Worm (Caenorhabditis elegans) whole organism, L4 larva: Measurements from ENCODE around the gene F36A4.1.

ENCODE experiments used
- T20F7.1 ChIP-seq: fragments of 200-800 bp; sonication (Bioruptor generic); optimal IDR thresholded peaks from 2 replicates; lab custom pipeline; 2018; ENCODE audit warnings: mild to moderate bottlenecking, missing genetic modification characterization, missing compliant biosample characterization
- T26A8.4 ChIP-seq: fragments of 200-800 bp; sonication (Bioruptor generic); IDR thresholded peaks from 2 replicates; pipeline ENCODE4 v1.3.6; 2022; ENCODE audit warnings: missing genetic modification characterization, missing compliant biosample characterization
- Y5F2A.4 ChIP-seq: fragments of 200-800 bp; sonication (Bioruptor generic); optimal IDR thresholded peaks from 2 replicates; lab custom pipeline; 2018; ENCODE audit warnings: mild to moderate bottlenecking, missing genetic modification characterization, missing compliant biosample characterization
- Y75B8A.6 ChIP-seq: fragments of 200-800 bp; sonication (Bioruptor generic); IDR thresholded peaks from 2 replicates; pipeline ENCODE4 v1.3.6; 2022; ENCODE audit warnings: missing genetic modification reagents, missing genetic modification characterization, missing compliant biosample characterization
- ZK337.2 ChIP-seq: fragments of 200-800 bp; sonication (Bioruptor generic); IDR thresholded peaks from 2 replicates; pipeline ENCODE4 v1.3.6; 2022; ENCODE audit warnings: missing genetic modification reagents, missing genetic modification characterization, missing compliant biosample characterization
- ama-1 ChIP-seq: fragments of 150-350 bp; optimal IDR thresholded peaks from 2 replicates; lab custom pipeline; 2014; ENCODE audit warnings: inconsistent platforms, mixed read lengths
- ceh-32 ChIP-seq: sonication (generic microtip); optimal IDR thresholded peaks from 2 replicates; lab custom pipeline; 2016; ENCODE audit warnings: mild to moderate bottlenecking, missing genetic modification characterization, missing compliant biosample characterization; ENCODE audit not compliant: poor library complexity
- ceh-44 ChIP-seq: fragments of 200-800 bp; sonication (Bioruptor generic); IDR thresholded peaks from 2 replicates; pipeline ENCODE4 v1.3.6; 2022; ENCODE audit warnings: missing genetic modification reagents, missing genetic modification characterization, missing compliant biosample characterization
- cey-2 ChIP-seq: sonication (generic microtip); optimal IDR thresholded peaks from 3 replicates; lab custom pipeline; 2017; ENCODE audit warnings: missing genetic modification characterization, mild to moderate bottlenecking, missing compliant biosample characterization, antibody characterized with exemption, borderline replicate concordance; ENCODE audit not compliant: insufficient read depth
- daf-16 ChIP-seq, 3 experiments: sonication (generic microtip); optimal IDR thresholded peaks; 2 replicates each; lab custom pipeline; 2016 to 2017; ENCODE audit warnings: missing genetic modification characterization in 3 of 3, missing genetic modification reagents in 3 of 3, mild to moderate bottlenecking in 2 of 3, missing compliant biosample characterization in 2 of 3, missing biosample characterization in 1 of 3, moderate library complexity in 1 of 3
- dmd-6 ChIP-seq: fragments of 200-800 bp; sonication (Bioruptor generic); IDR thresholded peaks from 2 replicates; pipeline ENCODE4 v1.3.6; 2022; ENCODE audit warnings: missing genetic modification reagents, missing genetic modification characterization, missing compliant biosample characterization
- duxl-1 ChIP-seq: sonication (generic microtip); optimal IDR thresholded peaks from 2 replicates; lab custom pipeline; 2016; ENCODE audit warnings: mild to moderate bottlenecking, missing genetic modification characterization, moderate library complexity, missing compliant biosample characterization; ENCODE audit not compliant: poor library complexity
- dve-1 ChIP-seq: sonication (generic microtip); optimal IDR thresholded peaks from 2 replicates; lab custom pipeline; 2017; ENCODE audit warnings: antibody characterized with exemption, mild to moderate bottlenecking, missing genetic modification characterization, missing compliant biosample characterization; ENCODE audit not compliant: insufficient read depth
- fos-1 ChIP-seq: fragments of 150-350 bp; optimal IDR thresholded peaks from 2 replicates; lab custom pipeline; 2014; ENCODE audit warnings: missing biosample characterization, missing genetic modification characterization
- hif-1 ChIP-seq, 2 experiments: sonication (generic microtip); optimal IDR thresholded peaks; 2 replicates each; lab custom pipeline; 2016 to 2017; ENCODE audit warnings: missing compliant biosample characterization in 2 of 2, missing genetic modification characterization in 2 of 2, missing genetic modification reagents in 2 of 2, missing genotype in 2 of 2, mild to moderate bottlenecking in 1 of 2
- hlh-11 ChIP-seq: fragments of 200-800 bp; sonication (Bioruptor generic); optimal IDR thresholded peaks from 2 replicates; lab custom pipeline; 2018; ENCODE audit warnings: mild to moderate bottlenecking, missing genetic modification characterization, missing compliant biosample characterization
- hmg-1.1 ChIP-seq: fragments of 200-800 bp; sonication (Bioruptor generic); IDR thresholded peaks from 2 replicates; pipeline ENCODE4 v1.3.6; 2022; ENCODE audit warnings: missing genetic modification reagents, missing genetic modification characterization, missing compliant biosample characterization
- jun-1 ChIP-seq: fragments of 150-350 bp; optimal IDR thresholded peaks from 2 replicates; lab custom pipeline; 2014; ENCODE audit warnings: missing biosample characterization, missing genetic modification reagents, missing genetic modification characterization
- lim-7 ChIP-seq: fragments of 200-800 bp; sonication (Bioruptor generic); IDR thresholded peaks from 2 replicates; pipeline ENCODE4 v1.3.6; 2022; ENCODE audit warnings: missing genetic modification characterization, missing compliant biosample characterization
- lin-1 ChIP-seq: fragments of 200-800 bp; sonication (Bioruptor generic); IDR thresholded peaks from 2 replicates; pipeline ENCODE4 v1.3.6; 2022; ENCODE audit warnings: missing genetic modification reagents, missing genetic modification characterization, missing compliant biosample characterization
- lin-15B ChIP-seq: fragments of 150-350 bp; sonication (generic microtip); optimal IDR thresholded peaks from 3 replicates; lab custom pipeline; 2014; ENCODE audit warnings: missing biosample characterization, missing genetic modification characterization
- lin-38 ChIP-seq: fragments of 200-800 bp; sonication (Bioruptor generic); IDR thresholded peaks from 2 replicates; pipeline ENCODE4 v1.3.6; 2022; ENCODE audit warnings: missing genetic modification reagents, missing genetic modification characterization, missing compliant biosample characterization
- lsy-2 ChIP-seq, 2 experiments: fragments of 150-350 bp in 1 of 2; sonication (generic microtip) in 1 of 2; optimal IDR thresholded peaks; 2 replicates each; lab custom pipeline; 2014 to 2017; ENCODE audit warnings: missing biosample characterization in 2 of 2, missing genetic modification characterization in 2 of 2
- madf-5 ChIP-seq, 2 experiments: fragments of 200-800 bp; sonication (Bioruptor generic); IDR thresholded peaks; 2 replicates each; pipeline ENCODE4 v1.3.6; 2022; ENCODE audit warnings: missing compliant biosample characterization in 2 of 2, missing genetic modification characterization in 2 of 2
- mdl-1 ChIP-seq, 2 experiments: fragments of 150-350 bp in 1 of 2; sonication (generic microtip) in 1 of 2; optimal IDR thresholded peaks; 2 replicates each; lab custom pipeline; 2014 to 2017; ENCODE audit warnings: missing biosample characterization in 2 of 2, missing genetic modification characterization in 2 of 2
- mdt-29 ChIP-seq: fragments of 200-800 bp; sonication (Bioruptor generic); IDR thresholded peaks from 2 replicates; pipeline ENCODE4 v1.3.6; 2022; ENCODE audit warnings: missing genetic modification reagents, missing genetic modification characterization, missing compliant biosample characterization
- mep-1 ChIP-seq: fragments of 150-350 bp; sonication (generic microtip); optimal IDR thresholded peaks from 3 replicates; lab custom pipeline; 2014; ENCODE audit warnings: missing biosample characterization, missing genetic modification characterization
- mxl-2 ChIP-seq: fragments of 200-800 bp; sonication (Bioruptor generic); conservative IDR thresholded peaks from 2 replicates; pipeline ENCODE4 v1.3.6; 2022; ENCODE audit warnings: missing genetic modification reagents, missing genetic modification characterization, missing compliant biosample characterization
- nhr-28 ChIP-seq: fragments of 150-350 bp; optimal IDR thresholded peaks from 2 replicates; lab custom pipeline; 2014; ENCODE audit warnings: missing biosample characterization, missing genetic modification characterization
- nhr-48 ChIP-seq: sonication (generic microtip); optimal IDR thresholded peaks from 2 replicates; lab custom pipeline; 2016; ENCODE audit warnings: mild to moderate bottlenecking, missing genetic modification characterization, missing compliant biosample characterization
- nhr-77 ChIP-seq: fragments of 150-350 bp; optimal IDR thresholded peaks from 2 replicates; lab custom pipeline; 2014; ENCODE audit warnings: missing biosample characterization, missing genetic modification characterization
- pqm-1 ChIP-seq: sonication (generic microtip); optimal IDR thresholded peaks from 2 replicates; lab custom pipeline; 2017; ENCODE audit warnings: missing biosample characterization, missing genetic modification characterization
- snpc-1.2 ChIP-seq: fragments of 200-800 bp; sonication (Bioruptor generic); IDR thresholded peaks from 2 replicates; pipeline ENCODE4 v1.3.6; 2022; ENCODE audit warnings: missing genetic modification reagents, missing genetic modification characterization, missing compliant biosample characterization
- snpc-4 ChIP-seq: fragments of 150-350 bp; optimal IDR thresholded peaks from 2 replicates; lab custom pipeline; 2014; ENCODE audit warnings: missing biosample characterization, missing genetic modification characterization

The F36A4.1 gene

DNA sequence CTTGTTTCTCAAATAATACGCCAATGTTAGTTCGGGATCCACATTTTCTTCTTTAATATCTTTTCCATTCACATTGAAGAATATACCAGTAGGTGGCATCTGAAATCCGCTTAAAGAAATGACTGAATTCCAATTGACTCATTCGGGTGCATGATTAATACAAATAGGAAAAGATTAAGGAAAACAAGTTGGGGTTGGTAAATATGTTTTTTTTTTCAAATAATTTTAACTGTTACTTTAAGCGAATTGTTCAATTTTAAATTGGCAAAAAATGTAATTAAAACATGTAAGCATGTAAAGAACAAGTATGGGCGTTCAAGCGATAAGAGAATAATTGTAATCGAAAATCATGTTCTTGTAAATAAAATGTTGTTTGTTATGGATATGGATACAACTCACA lies 11.8 kb downstream of the F36A4.1 start, which contains the start of gene F15E6.6:
Gene F15E6.6, minus strand, starts transcription at position 101 of the 400 bp plus-strand sequence.
- TF ChIP-seq ama-1 (lab: Kevin White, UChicago) (no peak), lin-15B (no peak), mep-1 (tag; lab: Kevin White, UChicago) (no peak), snpc-1.2 (GFP tag; lab: Robert Waterston, UW) (no peak), daf-16 (GFP tag; optimal IDR thresholded peaks at IDR 0.05; lab: Kevin White, UChicago) (no peak), daf-16 (tag; optimal IDR thresholded peaks at IDR 0.05; lab: Kevin White, UChicago) (peak; percentile 20), lim-7 (no peak)

DNA sequence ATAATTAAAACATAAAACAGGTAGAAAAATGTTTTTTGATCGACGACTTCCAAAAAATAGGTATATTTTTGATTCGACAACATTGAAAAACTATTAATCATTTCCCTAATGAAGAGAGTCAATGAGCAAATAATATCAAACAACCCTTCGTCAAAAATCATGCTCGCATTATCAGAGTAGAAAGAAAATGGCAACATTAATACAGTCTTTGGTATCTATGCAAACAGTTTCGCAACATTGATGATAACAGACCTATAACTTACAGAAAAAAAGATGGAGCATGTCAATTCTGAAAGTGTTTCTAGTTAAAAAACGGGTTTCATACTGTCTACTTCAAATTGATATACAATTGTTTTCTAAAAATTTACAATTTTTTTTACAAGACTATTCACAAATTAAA lies 12.7 kb downstream of the F36A4.1 start:
- no peak for TF ChIP-seq daf-16 (GFP tag; optimal IDR thresholded peaks at IDR 0.05; lab: Kevin White, UChicago)
- peak; percentile 61 for TF ChIP-seq daf-16 (tag; optimal IDR thresholded peaks at IDR 0.05; lab: Kevin White, UChicago)
- peak; percentile 56 for TF ChIP-seq pqm-1
- no peak for TF ChIP-seq fos-1
- TF ChIP-seq nhr-28 (tag; lab: Kevin White, UChicago): peak; percentile 58
- peak; percentile 45; the same call in 1 of the 2 replicates for TF ChIP-seq dmd-6 (GFP tag; lab: Robert Waterston, UW)
- no peak for TF ChIP-seq ceh-32 (tag; lab: Kevin White, UChicago)
- TF ChIP-seq nhr-77 (tag; lab: Kevin White, UChicago): peak; percentile 8

DNA sequence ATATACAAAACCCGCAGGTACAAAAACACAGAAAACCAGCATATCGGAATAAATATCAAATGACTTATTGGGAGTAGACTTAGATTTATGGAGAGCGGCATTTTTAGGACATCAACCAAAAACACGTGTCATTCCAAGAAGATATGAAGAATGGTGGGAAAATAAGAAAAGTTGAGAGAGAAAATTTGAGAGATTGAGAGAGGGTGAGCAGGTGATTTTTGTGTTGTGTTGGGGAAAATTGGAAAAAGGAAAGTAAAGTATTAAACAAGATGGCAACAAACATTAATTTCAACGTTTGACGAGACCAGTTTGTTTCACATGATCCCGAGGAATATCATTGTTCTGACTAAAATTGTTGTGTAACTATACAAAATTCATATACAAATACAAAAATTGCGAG lies 16.1 kb downstream of the F36A4.1 start, which contains the start of gene srv-4:
Gene srv-4, minus strand, starts transcription at position 101 of the 400 bp plus-strand sequence.
- TF ChIP-seq Y5F2A.4 (GFP tag; lab: Kevin White, UChicago) (no peak), lin-1 (GFP tag; lab: Robert Waterston, UW) (no peak), T26A8.4 (GFP tag; lab: Robert Waterston, UW) (no peak), ceh-44 (GFP tag; lab: Robert Waterston, UW) (no peak), jun-1 (no peak), snpc-4 (tag; lab: Kevin White, UChicago) (no peak), ZK337.2 (GFP tag; lab: Robert Waterston, UW) (no peak), madf-5 (GFP tag; IDR thresholded peaks at IDR 0.05; lab: Robert Waterston, UW) (no peak), mxl-2 (GFP tag; lab: Robert Waterston, UW) (no peak), cey-2 (tag; lab: Kevin White, UChicago) (no peak), lsy-2 (tag; optimal IDR thresholded peaks at IDR 0.05; lab: Kevin White, UChicago) (no peak), duxl-1 (tag; lab: Kevin White, UChicago) (no peak), Y75B8A.6 (GFP tag; lab: Robert Waterston, UW) (no peak), mdl-1 (tag; optimal IDR thresholded peaks at IDR 0.05; lab: Kevin White, UChicago) (no peak), hmg-1.1 (GFP tag; lab: Robert Waterston, UW) (no peak), T20F7.1 (GFP tag; lab: Kevin White, UChicago) (no peak)
- TF ChIP-seq, all 104 proteins: peak for 0

DNA sequence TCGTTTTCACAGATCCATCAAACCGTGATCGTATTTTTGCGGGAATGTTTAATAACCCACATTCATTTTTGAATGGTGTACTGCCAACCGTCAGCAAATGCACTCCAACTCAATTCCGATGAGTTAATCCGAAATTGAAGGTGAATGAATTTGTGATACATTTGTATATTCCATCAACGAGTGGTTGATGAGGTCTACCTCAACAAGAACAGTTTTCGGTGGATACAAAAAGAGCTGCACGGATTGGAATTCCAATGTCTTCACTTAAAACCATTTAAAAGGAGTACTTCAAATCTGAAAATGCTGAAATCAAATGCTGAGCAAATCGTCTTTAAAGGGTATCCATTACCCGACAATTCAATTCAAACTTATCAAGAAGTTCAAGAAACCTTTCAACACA lies 17.0 kb downstream of the F36A4.1 start, which contains the start of gene F15E6.5:
Gene F15E6.5, plus strand, starts transcription at position 301 of the 400 bp plus-strand sequence.
- TF ChIP-seq cey-2 (tag; lab: Kevin White, UChicago) (no peak), ceh-44 (GFP tag; lab: Robert Waterston, UW) (no peak), dve-1 (tag; lab: Kevin White, UChicago) (no peak), hlh-11 (tag; lab: Kevin White, UChicago) (no peak), mdt-29 (GFP tag; lab: Robert Waterston, UW) (no peak), lin-38 (GFP tag; lab: Robert Waterston, UW) (no peak), nhr-77 (tag; lab: Kevin White, UChicago) (no peak), nhr-48 (tag; lab: Kevin White, UChicago) (no peak), hif-1 (tag; optimal IDR thresholded peaks at IDR 0.05; lab: Kevin White, UChicago) (no peak)
